Fruit fly (Drosophila melanogaster) whole organism, embryonic: ENCODE data around the gene CG8006.

Experiments used
- Atf-2 ChIP-seq: fragments of 200-800 bp; sonication (Bioruptor generic); optimal IDR thresholded peaks from 2 replicates; lab custom pipeline; 2016; ENCODE audit warnings: missing biosample characterization, missing genetic modification characterization
- BEAF-32 ChIP-seq: fragments of 200-800 bp; sonication (Bioruptor generic); optimal IDR thresholded peaks from 3 replicates; lab custom pipeline; 2017; ENCODE audit warnings: missing biosample characterization, missing genetic modification characterization, mild to moderate bottlenecking, moderate library complexity, missing genetic modification reagents
- CG13287 ChIP-seq: fragments of 200-800 bp; sonication (Bioruptor generic); IDR thresholded peaks from 2 replicates; pipeline ENCODE4 v1.3.6; 2022; ENCODE audit warnings: missing biosample characterization, missing genetic modification characterization; ENCODE audit not compliant: partially characterized antibody
- CG14441 ChIP-seq: fragments of 200-800 bp; sonication (Bioruptor generic); IDR thresholded peaks from 2 replicates; pipeline ENCODE4 v1.3.6; 2022; ENCODE audit warnings: missing biosample characterization, missing genetic modification characterization
- CG14860 ChIP-seq: fragments of 200-800 bp; sonication (Bioruptor generic); IDR thresholded peaks from 3 replicates; pipeline ENCODE4 v1.3.6; 2022; ENCODE audit warnings: missing biosample characterization, missing genetic modification characterization; ENCODE audit not compliant: partially characterized antibody
- CG15269 ChIP-seq: fragments of 200-800 bp; sonication (Bioruptor generic); optimal IDR thresholded peaks from 2 replicates; lab custom pipeline; 2018; ENCODE audit warnings: missing biosample characterization, mild to moderate bottlenecking, missing genetic modification characterization, moderate library complexity
- CG2116 ChIP-seq: fragments of 200-800 bp; sonication (Bioruptor generic); optimal IDR thresholded peaks from 3 replicates; lab custom pipeline; 2018; ENCODE audit warnings: missing biosample characterization, mild to moderate bottlenecking, missing genetic modification characterization
- CG31224 ChIP-seq: fragments of 200-800 bp; sonication (Bioruptor generic); IDR thresholded peaks from 2 replicates; pipeline ENCODE4 v1.3.6; 2022; ENCODE audit warnings: missing biosample characterization, missing genetic modification characterization
- CG4404 ChIP-seq: fragments of 200-800 bp; sonication (Bioruptor generic); IDR thresholded peaks from 2 replicates; pipeline ENCODE4 v1.3.6; 2022; ENCODE audit warnings: missing biosample characterization, missing genetic modification characterization
- CG4707 ChIP-seq: fragments of 200-800 bp; sonication (Bioruptor generic); optimal IDR thresholded peaks from 2 replicates; lab custom pipeline; 2018; ENCODE audit warnings: missing biosample characterization, mild to moderate bottlenecking, missing genetic modification characterization, moderate library complexity
- CG5953 ChIP-seq: fragments of 200-800 bp; sonication (Bioruptor generic); IDR thresholded peaks from 2 replicates; pipeline ENCODE4 v1.3.6; 2022; ENCODE audit warnings: missing biosample characterization, missing genetic modification characterization
- CG7556 ChIP-seq: fragments of 200-800 bp; sonication (Bioruptor generic); optimal IDR thresholded peaks from 2 replicates; lab custom pipeline; 2017; ENCODE audit warnings: missing biosample characterization, mild to moderate bottlenecking, missing genetic modification characterization
- CG7963 ChIP-seq: fragments of 200-800 bp; sonication (Bioruptor generic); IDR thresholded peaks from 3 replicates; pipeline ENCODE4 v1.3.6; 2022; ENCODE audit warnings: missing biosample characterization, missing genetic modification characterization; ENCODE audit not compliant: partially characterized antibody
- Chrac-16 ChIP-seq: fragments of 200-800 bp; sonication (Bioruptor generic); optimal IDR thresholded peaks from 3 replicates; lab custom pipeline; 2016; ENCODE audit warnings: missing biosample characterization, missing genetic modification characterization
- CrebB ChIP-seq: fragments of 200-800 bp; sonication (Bioruptor generic); optimal IDR thresholded peaks from 3 replicates; lab custom pipeline; 2018; ENCODE audit warnings: missing biosample characterization, mild to moderate bottlenecking, missing genetic modification characterization
- Eip74EF ChIP-seq, 2 experiments: fragments of 200-800 bp in 1 of 2; fragments of >200 bp in 1 of 2; sonication (Bioruptor generic) in 1 of 2; optimal IDR thresholded peaks; 2 replicates each; lab custom pipeline; 2017 to 2019; ENCODE audit warnings: missing biosample characterization in 2 of 2, missing genetic modification characterization in 2 of 2, mild to moderate bottlenecking in 1 of 2, moderate library complexity in 1 of 2
- GATAe ChIP-seq: fragments of 200-800 bp; sonication (Bioruptor generic); conservative IDR thresholded peaks from 2 replicates; pipeline ENCODE4 v1.3.6; 2022; ENCODE audit warnings: missing biosample characterization, missing genetic modification characterization
- Gug ChIP-seq: fragments of 200-800 bp; sonication (Bioruptor generic); IDR thresholded peaks from 4 replicates; pipeline ENCODE4 v1.3.6; 2022; ENCODE audit warnings: missing biosample characterization, missing genetic modification characterization
- MTF-1 ChIP-seq: fragments of 200-800 bp; sonication (Bioruptor generic); optimal IDR thresholded peaks from 2 replicates; lab custom pipeline; 2018; ENCODE audit warnings: missing biosample characterization, mild to moderate bottlenecking, missing genetic modification characterization, borderline replicate concordance
- Mad ChIP-seq: fragments of 200-800 bp; sonication (Bioruptor generic); optimal IDR thresholded peaks from 2 replicates; lab custom pipeline; 2016; ENCODE audit warnings: missing biosample characterization, missing genetic modification characterization
- Max ChIP-seq: fragments of 200-800 bp; sonication (Bioruptor generic); optimal IDR thresholded peaks from 2 replicates; lab custom pipeline; 2016; ENCODE audit warnings: missing biosample characterization, mild to moderate bottlenecking, missing genetic modification characterization
- PHDP ChIP-seq: fragments of 200-800 bp; sonication (Bioruptor generic); optimal IDR thresholded peaks from 3 replicates; lab custom pipeline; 2018; ENCODE audit warnings: missing biosample characterization, mild to moderate bottlenecking, missing genetic modification characterization, moderate library complexity
- Sry-δ ChIP-seq: fragments of 200-800 bp; sonication (Bioruptor generic); optimal IDR thresholded peaks from 2 replicates; lab custom pipeline; 2016; ENCODE audit warnings: missing biosample characterization, missing genetic modification characterization
- YL-1 ChIP-seq: fragments of 200-800 bp; sonication (Bioruptor generic); optimal IDR thresholded peaks from 3 replicates; lab custom pipeline; 2017; ENCODE audit warnings: missing biosample characterization, mild to moderate bottlenecking, missing genetic modification characterization
- amos ChIP-seq: fragments of 200-800 bp; sonication (Bioruptor generic); IDR thresholded peaks from 2 replicates; pipeline ENCODE4 v1.3.6; 2022; ENCODE audit warnings: missing biosample characterization, missing genetic modification characterization; ENCODE audit not compliant: partially characterized antibody
- ara ChIP-seq: fragments of 200-800 bp; sonication (Bioruptor generic); IDR thresholded peaks from 2 replicates; pipeline ENCODE4 v1.3.6; 2022; ENCODE audit warnings: missing biosample characterization, missing genetic modification characterization
- ash1 ChIP-seq: fragments of 200-800 bp; sonication (Bioruptor generic); optimal IDR thresholded peaks from 2 replicates; lab custom pipeline; 2018; ENCODE audit warnings: missing biosample characterization, mild to moderate bottlenecking, missing genetic modification characterization
- cato ChIP-seq: fragments of 200-800 bp; sonication (Bioruptor generic); optimal IDR thresholded peaks from 2 replicates; lab custom pipeline; 2016; ENCODE audit warnings: missing biosample characterization, missing genetic modification characterization, borderline replicate concordance
- chinmo ChIP-seq: fragments of 200-800 bp; sonication (Bioruptor generic); IDR thresholded peaks from 4 replicates; pipeline ENCODE4 v1.3.6; 2022; ENCODE audit warnings: missing biosample characterization, missing genetic modification characterization; ENCODE audit not compliant: partially characterized antibody
- croc ChIP-seq: fragments of 200-800 bp; sonication (Bioruptor generic); conservative IDR thresholded peaks from 3 replicates; pipeline ENCODE4 v1.3.6; 2022; ENCODE audit warnings: missing biosample characterization, missing genetic modification characterization
- dan ChIP-seq: fragments of 200-800 bp; sonication (Bioruptor generic); IDR thresholded peaks from 2 replicates; pipeline ENCODE4 v1.3.6; 2022; ENCODE audit warnings: missing biosample characterization, missing genetic modification characterization
- exex ChIP-seq: fragments of 200-800 bp; sonication (Bioruptor generic); optimal IDR thresholded peaks from 4 replicates; lab custom pipeline; 2018; ENCODE audit warnings: missing biosample characterization, mild to moderate bottlenecking, missing genetic modification characterization, moderate library complexity
- fu2 ChIP-seq: fragments of 200-800 bp; sonication (Bioruptor generic); optimal IDR thresholded peaks from 2 replicates; lab custom pipeline; 2016; ENCODE audit warnings: missing biosample characterization, missing genetic modification characterization
- hbn ChIP-seq: fragments of 200-800 bp; sonication (Bioruptor generic); IDR thresholded peaks from 2 replicates; pipeline ENCODE4 v1.3.6; 2022; ENCODE audit warnings: missing biosample characterization, missing genetic modification characterization; ENCODE audit not compliant: partially characterized antibody
- inv ChIP-seq: fragments of 200-800 bp; sonication (Bioruptor generic); IDR thresholded peaks from 2 replicates; pipeline ENCODE4 v1.3.6; 2022; ENCODE audit warnings: missing biosample characterization, missing genetic modification characterization; ENCODE audit not compliant: partially characterized antibody
- kah ChIP-seq: fragments of 200-800 bp; sonication (Bioruptor generic); optimal IDR thresholded peaks from 2 replicates; lab custom pipeline; 2018; ENCODE audit warnings: missing biosample characterization, mild to moderate bottlenecking, missing genetic modification characterization
- ken ChIP-seq: fragments of 200-800 bp; sonication (Bioruptor generic); IDR thresholded peaks from 3 replicates; pipeline ENCODE4 v1.3.6; 2022; ENCODE audit warnings: missing biosample characterization, missing genetic modification characterization
- knrl ChIP-seq: fragments of 200-800 bp; sonication (Bioruptor generic); IDR thresholded peaks from 3 replicates; pipeline ENCODE4 v1.3.6; 2022; ENCODE audit warnings: missing biosample characterization, missing genetic modification characterization; ENCODE audit not compliant: partially characterized antibody
- lmd ChIP-seq: fragments of 200-800 bp; sonication (Bioruptor generic); IDR thresholded peaks from 2 replicates; pipeline ENCODE4 v1.3.6; 2022; ENCODE audit warnings: missing biosample characterization, missing genetic modification characterization
- luna ChIP-seq: fragments of 200-800 bp; sonication (Bioruptor generic); optimal IDR thresholded peaks from 2 replicates; lab custom pipeline; 2016; ENCODE audit warnings: missing biosample characterization, missing genetic modification characterization
- maf-S ChIP-seq: fragments of 200-800 bp; sonication (Bioruptor generic); optimal IDR thresholded peaks from 2 replicates; lab custom pipeline; 2016; ENCODE audit warnings: missing biosample characterization, missing genetic modification characterization
- pfk ChIP-seq: fragments of 200-800 bp; sonication (Bioruptor generic); optimal IDR thresholded peaks from 2 replicates; lab custom pipeline; 2018; ENCODE audit warnings: missing biosample characterization, mild to moderate bottlenecking, missing genetic modification characterization, moderate library complexity
- sna ChIP-seq: fragments of 200-800 bp; sonication (Bioruptor generic); IDR thresholded peaks from 2 replicates; pipeline ENCODE4 v1.3.6; 2022; ENCODE audit warnings: missing biosample characterization, missing genetic modification characterization; ENCODE audit not compliant: partially characterized antibody
- sob ChIP-seq: fragments of 200-800 bp; sonication (Bioruptor generic); IDR thresholded peaks from 2 replicates; pipeline ENCODE4 v1.3.6; 2022; ENCODE audit warnings: missing biosample characterization, missing genetic modification characterization
- sug ChIP-seq: fragments of 200-800 bp; optimal IDR thresholded peaks from 2 replicates; lab custom pipeline; 2019; ENCODE audit warnings: missing biosample characterization, mild to moderate bottlenecking, missing genetic modification characterization, moderate library complexity
- tap ChIP-seq: fragments of 200-800 bp; optimal IDR thresholded peaks from 3 replicates; lab custom pipeline; 2019; ENCODE audit warnings: missing biosample characterization, mild to moderate bottlenecking, missing genetic modification characterization, moderate library complexity
- trh ChIP-seq: fragments of 200-800 bp; sonication (Bioruptor generic); optimal IDR thresholded peaks from 2 replicates; lab custom pipeline; 2016; ENCODE audit warnings: missing biosample characterization, missing genetic modification characterization
- zen2 ChIP-seq: fragments of 200-800 bp; sonication (Bioruptor generic); IDR thresholded peaks from 3 replicates; pipeline ENCODE4 v1.3.6; 2022; ENCODE audit warnings: missing biosample characterization, missing genetic modification characterization; ENCODE audit not compliant: partially characterized antibody

The CG8006 gene

dm6 chr3L:8180464-8181137 is 31.1 kb upstream of the CG8006 start, which contains the start of the genes mthl7 and Uxs (continued):
- TF ChIP-seq hbn (GFP tag; lab: Robert Waterston, UW), result peak; percentile 29; the same call in 1 of the 2 replicates
- no peak for TF ChIP-seq lmd (GFP tag; lab: Robert Waterston, UW)
- peak; percentile 63 for TF ChIP-seq BEAF-32 (GFP tag; lab: Kevin White, UChicago)
- no peak for TF ChIP-seq CG7556 (GFP tag; lab: Kevin White, UChicago)
- TF ChIP-seq knrl, result peak; percentile 35; the same call in 1 of the 3 replicates
- TF ChIP-seq Sry-δ, result peak; percentile 24
- TF ChIP-seq CG15269 (tag; lab: Kevin White, UChicago), result no peak
- TF ChIP-seq tap (tag; lab: Kevin White, UChicago), result no peak
- peak; percentile 30; the same call in 1 of the 2 replicates for TF ChIP-seq amos (GFP tag; lab: Robert Waterston, UW)
- TF ChIP-seq MTF-1 (GFP tag; lab: Kevin White, UChicago), result no peak
- no peak for TF ChIP-seq Mad (GFP tag; lab: Kevin White, UChicago)
- TF ChIP-seq ara (GFP tag; lab: Robert Waterston, UW), result no peak
- TF ChIP-seq CG2116 (GFP tag; lab: Kevin White, UChicago), result peak; percentile 25
- peak; percentile 72 for TF ChIP-seq GATAe
- no peak for TF ChIP-seq croc
- peak; percentile 46 for TF ChIP-seq YL-1 (GFP tag; lab: Kevin White, UChicago)
- TF ChIP-seq dan (GFP tag; lab: Robert Waterston, UW), result no peak
- no peak for TF ChIP-seq pfk (GFP tag; lab: Kevin White, UChicago)
- no peak for TF ChIP-seq CG14441 (GFP tag; lab: Robert Waterston, UW)
- TF ChIP-seq CG4404, result no peak
- TF ChIP-seq Atf-2 (GFP tag; lab: Kevin White, UChicago), result no peak
- no peak for TF ChIP-seq CG4707
- TF ChIP-seq kah, result no peak
- TF ChIP-seq sob, result no peak
- TF ChIP-seq maf-S (GFP tag; lab: Kevin White, UChicago), result no peak
- TF ChIP-seq PHDP, result no peak
- no peak for TF ChIP-seq trh
- TF ChIP-seq ken, result no peak
- TF ChIP-seq sna (GFP tag; lab: Robert Waterston, UW), result peak; percentile 22; the same call in 1 of the 2 replicates
- no peak for TF ChIP-seq Gug (GFP tag; lab: Robert Waterston, UW)
- TF ChIP-seq cato (GFP tag; lab: Kevin White, UChicago), result no peak
- TF ChIP-seq CG13287 (GFP tag; lab: Robert Waterston, UW), result peak; percentile 67
- TF ChIP-seq inv (GFP tag; lab: Robert Waterston, UW), result no peak
- TF ChIP-seq CG14860 (GFP tag; lab: Robert Waterston, UW), result no peak
- no peak for TF ChIP-seq luna
- no peak for TF ChIP-seq Eip74EF (GFP tag; optimal IDR thresholded peaks at IDR 0.05; lab: Kevin White, UChicago)
- TF ChIP-seq CG31224, result no peak
- TF ChIP-seq sug (tag; lab: Kevin White, UChicago), result peak; percentile 4
- TF ChIP-seq CrebB (tag; lab: Kevin White, UChicago), result no peak
- TF ChIP-seq Max (GFP tag; lab: Kevin White, UChicago), result no peak
- no peak for TF ChIP-seq CG5953 (GFP tag; lab: Robert Waterston, UW)
- TF ChIP-seq fu2 (GFP tag; lab: Kevin White, UChicago), result no peak
- no peak for TF ChIP-seq exex
- no peak for TF ChIP-seq ash1
- TF ChIP-seq CG7963, result 0 out of 3 replicates have a peak, but pooled peaks have one; percentile 29
- no peak for TF ChIP-seq zen2 (GFP tag; lab: Robert Waterston, UW)
- TF ChIP-seq Chrac-16, result no peak
- TF ChIP-seq chinmo (GFP tag; lab: Robert Waterston, UW), result peak; percentile 72; the same call in 1 of the 4 replicates
